Fruit fly (Drosophila melanogaster) whole organism, pupa: Measurements from ENCODE around the gene BOD1.
A peak's percentile ranks its signal among the peaks of the same experiment; 100 is the strongest.

Experiments used
- CG10348 ChIP-seq: fragments of 200-800 bp; sonication (Bioruptor generic); IDR thresholded peaks from 2 replicates; pipeline ENCODE4 v1.3.6; 2022; ENCODE audit warnings: missing biosample characterization, missing genetic modification characterization
- CG12605 ChIP-seq: fragments of 200-800 bp; sonication (Bioruptor generic); IDR thresholded peaks from 2 replicates; pipeline ENCODE4 v1.3.6; 2022; ENCODE audit warnings: missing biosample characterization, missing genetic modification characterization
- CG13204 ChIP-seq: fragments of 200-800 bp; sonication (Bioruptor generic); optimal IDR thresholded peaks from 2 replicates; lab custom pipeline; 2018; ENCODE audit warnings: missing biosample characterization, mild to moderate bottlenecking, missing genetic modification characterization, moderate library complexity
- CG14655 ChIP-seq: fragments of 200-800 bp; sonication (Bioruptor generic); optimal IDR thresholded peaks from 3 replicates; lab custom pipeline; 2017; ENCODE audit warnings: mild to moderate bottlenecking, missing biosample characterization, missing genetic modification reagents, missing genetic modification characterization
- CG15710 ChIP-seq: fragments of 200-800 bp; sonication (Bioruptor generic); optimal IDR thresholded peaks from 2 replicates; lab custom pipeline; 2018; ENCODE audit warnings: missing biosample characterization, mild to moderate bottlenecking, missing genetic modification characterization, moderate library complexity
- CG32121 ChIP-seq: fragments of 200-800 bp; sonication (Bioruptor generic); IDR thresholded peaks from 2 replicates; pipeline ENCODE4 v1.3.6; 2022; ENCODE audit warnings: missing biosample characterization, missing genetic modification characterization
- CG4496 ChIP-seq: fragments of 200-800 bp; sonication (Bioruptor generic); IDR thresholded peaks from 3 replicates; pipeline ENCODE4 v1.3.6; 2022; ENCODE audit warnings: missing biosample characterization, missing genetic modification characterization
- CG8159 ChIP-seq: fragments of 200-800 bp; sonication (Bioruptor generic); optimal IDR thresholded peaks from 3 replicates; lab custom pipeline; 2018; ENCODE audit warnings: missing biosample characterization, mild to moderate bottlenecking, missing genetic modification characterization, moderate library complexity
- EcR ChIP-seq: fragments of 200-800 bp; sonication (Bioruptor generic); optimal IDR thresholded peaks from 3 replicates; lab custom pipeline; 2019; ENCODE audit warnings: missing biosample characterization, missing genetic modification characterization, mild to moderate bottlenecking, moderate library complexity, missing genetic modification reagents
- Snoo ChIP-seq: fragments of 200-800 bp; sonication (Bioruptor generic); optimal IDR thresholded peaks from 3 replicates; lab custom pipeline; 2017; ENCODE audit warnings: missing biosample characterization, mild to moderate bottlenecking, missing genetic modification characterization, inconsistent platforms
- fd96Ca ChIP-seq: fragments of 200-800 bp; sonication (Bioruptor generic); IDR thresholded peaks from 3 replicates; pipeline ENCODE4 v1.3.6; 2022; ENCODE audit warnings: missing biosample characterization, missing genetic modification characterization
- gl ChIP-seq: fragments of 200-800 bp; sonication (Bioruptor generic); optimal IDR thresholded peaks from 2 replicates; lab custom pipeline; 2018; ENCODE audit warnings: missing biosample characterization, mild to moderate bottlenecking, missing genetic modification characterization
- rn ChIP-seq: fragments of 200-800 bp; sonication (Bioruptor generic); IDR thresholded peaks from 2 replicates; pipeline ENCODE4 v1.3.6; 2022; ENCODE audit warnings: missing biosample characterization, missing genetic modification characterization

- TF ChIP-seq CG32121 (GFP tag; lab: Robert Waterston, UW) (peak; percentile 54; the same call in 1 of the 2 replicates), fd96Ca (GFP tag; lab: Robert Waterston, UW) (peak; percentile 33; the same call in 1 of the 3 replicates), EcR (peak; percentile 56), CG15710 (tag; lab: Kevin White, UChicago) (peak; percentile 67), gl (tag; lab: Kevin White, UChicago) (peak; percentile 18), CG4496 (GFP tag; lab: Robert Waterston, UW) (peak; percentile 82), CG8159 (peak; percentile 59), CG14655 (no peak), rn (no peak), Snoo (tag; lab: Kevin White, UChicago) (peak; percentile 64), CG10348 (no peak), CG13204 (GFP tag; lab: Kevin White, UChicago) (peak; percentile 7), CG12605 (GFP tag; lab: Robert Waterston, UW) (peak; percentile 40; the same call in 1 of the 2 replicates)
Observed at dm6 chr3R:27948421-27948906, 10.4 kb downstream of the BOD1 start, which contains the start of gene Gp93.
